Worm (Caenorhabditis elegans) whole organism, L1 larva: ENCODE results near the gene C18D11.1.

Experiments
- mab-9 ChIP-seq: fragments of 200-800 bp; sonication (Bioruptor generic); IDR thresholded peaks from 2 replicates; pipeline ENCODE4 v1.3.6; 2022; ENCODE audit warnings: missing genetic modification reagents, missing genetic modification characterization, missing compliant biosample characterization
- nhr-28 ChIP-seq: fragments of 150-350 bp; optimal IDR thresholded peaks from 2 replicates; lab custom pipeline; 2014; ENCODE audit warnings: missing biosample characterization, missing genetic modification characterization

ce11 chrIII:11816523-11817003 is at the start of gene C18D11.1:
- TF ChIP-seq nhr-28 (tag; lab: Kevin White, UChicago), result no peak
- TF ChIP-seq mab-9, result no peak
